Worm (Caenorhabditis elegans) whole organism, L4/young adult: ENCODE results near the gene clec-225.
A peak's percentile ranks its signal among the peaks of the same experiment; 100 is the strongest.

Experiments
- W03F9.2 ChIP-seq: fragments of 150-350 bp; optimal IDR thresholded peaks from 2 replicates; lab custom pipeline; 2014; ENCODE audit warnings: missing biosample characterization, missing genetic modification characterization
- dao-5 ChIP-seq: sonication (generic microtip); optimal IDR thresholded peaks from 2 replicates; lab custom pipeline; 2016; ENCODE audit warnings: missing genotype, missing genetic modification characterization, moderate library complexity, missing compliant biosample characterization
- him-1 ChIP-seq: sonication (generic microtip); optimal IDR thresholded peaks from 2 replicates; lab custom pipeline; 2016; ENCODE audit warnings: missing genotype, missing genetic modification reagents, missing genetic modification characterization, missing compliant biosample characterization

DNA sequence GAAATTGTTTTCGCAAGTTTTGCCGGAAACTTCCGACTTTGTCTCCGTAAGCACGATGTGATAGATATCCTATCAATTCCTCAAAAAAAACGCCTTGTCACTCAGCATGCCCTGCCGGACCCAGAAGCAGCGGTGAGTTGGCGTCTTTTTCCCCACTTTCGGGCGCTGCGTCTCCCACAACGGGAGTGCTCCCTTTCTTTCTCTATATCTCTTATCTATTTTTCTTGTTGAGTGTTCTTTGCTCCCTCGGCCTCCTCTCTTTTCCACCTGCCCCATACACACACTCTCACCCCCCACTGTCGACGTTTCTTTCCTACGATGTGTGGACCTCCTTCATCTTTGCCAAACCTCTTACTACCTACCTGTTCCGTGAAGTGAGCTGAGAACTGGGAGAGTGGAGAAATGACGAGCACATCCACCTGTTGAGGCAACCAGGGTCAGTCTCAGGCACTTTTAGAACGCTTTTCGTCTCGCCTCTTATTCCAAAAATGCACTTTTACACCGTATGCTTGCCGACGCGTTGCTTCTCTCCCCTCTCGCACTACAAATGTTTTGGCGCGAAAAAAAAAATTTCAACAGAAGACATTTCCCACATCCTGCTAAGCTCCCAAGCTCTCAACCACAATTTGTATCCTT, 48.7 kb downstream of the clec-225 start:
- TF ChIP-seq him-1 (peak; percentile 67), dao-5 (tag; lab: Kevin White, UChicago) (peak; percentile 3), W03F9.2 (tag; lab: Kevin White, UChicago) (peak; percentile 32)
